Worm (Caenorhabditis elegans) whole organism, L1 larva: ENCODE data around the gene ZK154.5.

Experiments
- C04F5.9 ChIP-seq: sonication (generic microtip); optimal IDR thresholded peaks from 2 replicates; lab custom pipeline; 2016; ENCODE audit warnings: missing genetic modification characterization, missing compliant biosample characterization
- C16A3.4 ChIP-seq: fragments of 150-350 bp; optimal IDR thresholded peaks from 2 replicates; lab custom pipeline; 2014; ENCODE audit warnings: missing biosample characterization, missing genetic modification characterization
- C34B4.2 ChIP-seq: sonication (generic microtip); optimal IDR thresholded peaks from 2 replicates; lab custom pipeline; 2017; ENCODE audit warnings: mild to moderate bottlenecking, missing genetic modification characterization, missing compliant biosample characterization
- Y116A8C.19 ChIP-seq: sonication (generic microtip); optimal IDR thresholded peaks from 2 replicates; lab custom pipeline; 2016; ENCODE audit warnings: missing compliant biosample characterization, missing genetic modification characterization, borderline replicate concordance
- aha-1 ChIP-seq: fragments of 150-350 bp; optimal IDR thresholded peaks from 2 replicates; lab custom pipeline; 2014; ENCODE audit warnings: missing biosample characterization, missing genetic modification characterization
- alr-1 ChIP-seq: fragments of 200-800 bp; sonication (Bioruptor generic); optimal IDR thresholded peaks from 2 replicates; lab custom pipeline; 2018; ENCODE audit warnings: borderline replicate concordance, mild to moderate bottlenecking, missing genetic modification characterization, missing compliant biosample characterization
- aly-2 ChIP-seq: fragments of 150-350 bp; optimal IDR thresholded peaks from 2 replicates; lab custom pipeline; 2014; ENCODE audit warnings: missing biosample characterization, missing genetic modification characterization
- ama-1 ChIP-seq: fragments of 150-350 bp; optimal IDR thresholded peaks from 2 replicates; lab custom pipeline; 2014
- blmp-1 ChIP-seq: fragments of 150-350 bp; optimal IDR thresholded peaks from 2 replicates; lab custom pipeline; 2014; ENCODE audit warnings: missing biosample characterization, missing genetic modification characterization
- ceh-88 ChIP-seq: fragments of 200-800 bp; sonication (Bioruptor generic); IDR thresholded peaks from 2 replicates; pipeline ENCODE4 v1.3.6; 2022; ENCODE audit warnings: missing genetic modification characterization, missing compliant biosample characterization
- ceh-90 ChIP-seq: sonication (generic microtip); optimal IDR thresholded peaks from 2 replicates; lab custom pipeline; 2016; ENCODE audit warnings: missing genetic modification characterization, missing compliant biosample characterization
- ces-1 ChIP-seq: fragments of 150-350 bp; optimal IDR thresholded peaks from 2 replicates; lab custom pipeline; 2014; ENCODE audit warnings: missing biosample characterization, missing genetic modification reagents, missing genetic modification characterization
- dpl-1 ChIP-seq, 3 experiments: fragments of 150-350 bp in 2 of 3; sonication (generic microtip) in 1 of 3; optimal IDR thresholded peaks; 2 replicates each; lab custom pipeline; 2014 to 2017; ENCODE audit warnings: missing biosample characterization in 3 of 3, missing genetic modification characterization in 3 of 3, missing genetic modification reagents in 3 of 3
- dsc-1 ChIP-seq: sonication (generic microtip); optimal IDR thresholded peaks from 2 replicates; lab custom pipeline; 2016; ENCODE audit warnings: mild to moderate bottlenecking, missing genetic modification characterization, missing compliant biosample characterization
- efl-1 ChIP-seq, 4 experiments: fragments of 150-350 bp; optimal IDR thresholded peaks in 3 of 4; peaks in 1 of 4; 1 replicate in 1 of 4; 2 replicates in 3 of 4; lab custom pipeline; 2014; ENCODE audit warnings: missing biosample characterization in 2 of 4, missing genetic modification characterization in 2 of 4, missing genetic modification reagents in 2 of 4
- efl-3 ChIP-seq: fragments of 200-800 bp; sonication (Bioruptor generic); optimal IDR thresholded peaks from 2 replicates; lab custom pipeline; 2018; ENCODE audit warnings: mild to moderate bottlenecking, missing genetic modification characterization, missing compliant biosample characterization
- egl-13 ChIP-seq: sonication (generic microtip); optimal IDR thresholded peaks from 2 replicates; lab custom pipeline; 2016; ENCODE audit warnings: missing genotype, missing genetic modification reagents, missing genetic modification characterization, missing compliant biosample characterization
- elt-2 ChIP-seq: sonication (generic microtip); optimal IDR thresholded peaks from 2 replicates; lab custom pipeline; 2016; ENCODE audit warnings: missing genetic modification characterization, mild to moderate bottlenecking, inconsistent platforms, missing compliant biosample characterization, missing genetic modification reagents
- ets-5 ChIP-seq: fragments of 200-800 bp; sonication (Bioruptor generic); IDR thresholded peaks from 2 replicates; pipeline ENCODE4 v1.3.6; 2022; ENCODE audit warnings: missing genetic modification characterization, missing compliant biosample characterization
- fkh-10 ChIP-seq: sonication (generic microtip); optimal IDR thresholded peaks from 2 replicates; lab custom pipeline; 2017; ENCODE audit warnings: missing biosample characterization, missing genetic modification reagents, missing genetic modification characterization
- fkh-8 ChIP-seq: sonication (generic microtip); optimal IDR thresholded peaks from 2 replicates; lab custom pipeline; 2016; ENCODE audit warnings: mild to moderate bottlenecking, missing genetic modification characterization, missing compliant biosample characterization
- hlh-17 ChIP-seq: fragments of 200-800 bp; sonication (Bioruptor generic); optimal IDR thresholded peaks from 2 replicates; lab custom pipeline; 2018; ENCODE audit warnings: missing genetic modification characterization, mild to moderate bottlenecking, missing compliant biosample characterization, moderate library complexity, borderline replicate concordance
- hpl-2 ChIP-seq: fragments of 150-350 bp; optimal IDR thresholded peaks from 2 replicates; lab custom pipeline; 2014; ENCODE audit warnings: missing biosample characterization, missing genetic modification reagents, missing genetic modification characterization
- irx-1 ChIP-seq: sonication (generic microtip); optimal IDR thresholded peaks from 2 replicates; lab custom pipeline; 2016; ENCODE audit warnings: missing genetic modification characterization, missing compliant biosample characterization
- jun-1 ChIP-seq: fragments of 150-350 bp; optimal IDR thresholded peaks from 2 replicates; lab custom pipeline; 2014; ENCODE audit warnings: missing biosample characterization, missing genetic modification reagents, missing genetic modification characterization
- lin-15B ChIP-seq: fragments of 150-350 bp; sonication (generic microtip); optimal IDR thresholded peaks from 3 replicates; lab custom pipeline; 2014; ENCODE audit warnings: missing biosample characterization, missing genetic modification characterization
- lin-39 ChIP-seq: fragments of 150-350 bp; optimal IDR thresholded peaks from 2 replicates; lab custom pipeline; 2014; ENCODE audit warnings: missing biosample characterization, missing genetic modification reagents, missing genetic modification characterization
- lir-3 ChIP-seq: sonication (generic microtip); optimal IDR thresholded peaks from 2 replicates; lab custom pipeline; 2016; ENCODE audit warnings: mild to moderate bottlenecking, missing genetic modification characterization, moderate library complexity, missing compliant biosample characterization; ENCODE audit not compliant: poor library complexity
- lsy-2 ChIP-seq, 2 experiments: fragments of 150-350 bp; optimal IDR thresholded peaks; 2 replicates each; lab custom pipeline; 2014; ENCODE audit warnings: missing biosample characterization in 2 of 2, missing genetic modification characterization in 2 of 2
- mab-9 ChIP-seq: fragments of 200-800 bp; sonication (Bioruptor generic); IDR thresholded peaks from 2 replicates; pipeline ENCODE4 v1.3.6; 2022; ENCODE audit warnings: missing genetic modification reagents, missing genetic modification characterization, missing compliant biosample characterization
- mdl-1 ChIP-seq, 2 experiments: fragments of 150-350 bp; optimal IDR thresholded peaks; 2 replicates each; lab custom pipeline; 2014 to 2017; ENCODE audit warnings: missing biosample characterization in 2 of 2, missing genetic modification characterization in 2 of 2, inconsistent platforms in 1 of 2
- mef-2 ChIP-seq: fragments of 150-350 bp; optimal IDR thresholded peaks from 2 replicates; lab custom pipeline; 2014; ENCODE audit warnings: missing biosample characterization, missing genetic modification characterization
- nhr-11 ChIP-seq: fragments of 150-350 bp; optimal IDR thresholded peaks from 2 replicates; lab custom pipeline; 2014; ENCODE audit warnings: missing biosample characterization, missing genetic modification characterization
- nhr-12 ChIP-seq: sonication (generic microtip); optimal IDR thresholded peaks from 2 replicates; lab custom pipeline; 2017; ENCODE audit warnings: missing biosample characterization, missing genetic modification characterization
- nhr-19 ChIP-seq: fragments of 200-800 bp; sonication (Bioruptor generic); conservative IDR thresholded peaks from 2 replicates; pipeline ENCODE4 v1.3.6; 2022; ENCODE audit warnings: missing genetic modification characterization, missing compliant biosample characterization
- nhr-20 ChIP-seq: sonication (generic microtip); optimal IDR thresholded peaks from 2 replicates; lab custom pipeline; 2016; ENCODE audit warnings: mild to moderate bottlenecking, missing genetic modification characterization, missing compliant biosample characterization
- nhr-47 ChIP-seq: sonication (generic microtip); optimal IDR thresholded peaks from 2 replicates; lab custom pipeline; 2016; ENCODE audit warnings: mild to moderate bottlenecking, missing genetic modification characterization, moderate library complexity, missing compliant biosample characterization
- nhr-76 ChIP-seq: sonication (generic microtip); optimal IDR thresholded peaks from 2 replicates; lab custom pipeline; 2017; ENCODE audit warnings: missing biosample characterization, missing genetic modification characterization
- nhr-85 ChIP-seq: sonication (generic microtip); peaks from one replicate; lab custom pipeline; 2016; ENCODE audit warnings: missing genetic modification characterization, inconsistent platforms, missing compliant biosample characterization
- nhr-90 ChIP-seq: sonication (generic microtip); optimal IDR thresholded peaks from 2 replicates; lab custom pipeline; 2016; ENCODE audit warnings: mild to moderate bottlenecking, missing genetic modification characterization, missing compliant biosample characterization; ENCODE audit not compliant: poor library complexity
- pag-3 ChIP-seq: sonication (generic microtip); optimal IDR thresholded peaks from 2 replicates; lab custom pipeline; 2017; ENCODE audit warnings: missing genetic modification characterization, mild to moderate bottlenecking, missing compliant biosample characterization, antibody characterized with exemption, borderline replicate concordance; ENCODE audit not compliant: insufficient read depth
- pax-3 ChIP-seq: fragments of 200-800 bp; sonication (Bioruptor generic); optimal IDR thresholded peaks from 2 replicates; lab custom pipeline; 2018; ENCODE audit warnings: mild to moderate bottlenecking, missing genetic modification characterization, moderate library complexity, missing compliant biosample characterization
- snu-23 ChIP-seq: sonication (generic microtip); optimal IDR thresholded peaks from 2 replicates; lab custom pipeline; 2016; ENCODE audit warnings: missing genetic modification characterization, missing compliant biosample characterization
- sox-4 ChIP-seq: sonication (generic microtip); optimal IDR thresholded peaks from 2 replicates; lab custom pipeline; 2016; ENCODE audit warnings: missing genetic modification characterization, missing compliant biosample characterization
- sptf-1 ChIP-seq: fragments of 150-350 bp; optimal IDR thresholded peaks from 2 replicates; lab custom pipeline; 2014; ENCODE audit warnings: missing biosample characterization, missing genetic modification characterization
- sup-37 ChIP-seq: fragments of 200-800 bp; sonication (Bioruptor generic); optimal IDR thresholded peaks from 2 replicates; lab custom pipeline; 2018; ENCODE audit warnings: mild to moderate bottlenecking, missing genetic modification characterization, missing compliant biosample characterization
- tbx-2 ChIP-seq: sonication (generic microtip); optimal IDR thresholded peaks from 2 replicates; lab custom pipeline; 2016; ENCODE audit warnings: missing genetic modification characterization, missing compliant biosample characterization
- tlp-1 ChIP-seq: fragments of 150-350 bp; optimal IDR thresholded peaks from 2 replicates; lab custom pipeline; 2014; ENCODE audit warnings: missing biosample characterization, missing genetic modification characterization
- unc-130 ChIP-seq: fragments of 150-350 bp; optimal IDR thresholded peaks from 2 replicates; lab custom pipeline; 2017; ENCODE audit warnings: missing biosample characterization, missing genetic modification characterization, inconsistent platforms
- unc-86 ChIP-seq: sonication (generic microtip); optimal IDR thresholded peaks from 2 replicates; lab custom pipeline; 2016; ENCODE audit warnings: missing genetic modification characterization, missing compliant biosample characterization
- zip-4 ChIP-seq: fragments of 200-800 bp; sonication (Bioruptor generic); optimal IDR thresholded peaks from 2 replicates; lab custom pipeline; 2018; ENCODE audit warnings: mild to moderate bottlenecking, missing genetic modification characterization, moderate library complexity, missing compliant biosample characterization
- ztf-4 ChIP-seq: fragments of 150-350 bp; optimal IDR thresholded peaks from 2 replicates; lab custom pipeline; 2014; ENCODE audit warnings: missing biosample characterization, missing genetic modification characterization

ZK154.5 gene

ce11 chrX:7793377-7794041, 5.8 kb upstream of the ZK154.5 start, which contains the start of gene ZK154.6 (continued):
- TF ChIP-seq dsc-1 (tag; lab: Kevin White, UChicago) (peak; percentile 32), pax-3 (tag; lab: Kevin White, UChicago) (no peak), elt-2 (tag; lab: Kevin White, UChicago) (no peak), C34B4.2 (tag; lab: Kevin White, UChicago) (no peak), tlp-1 (tag; lab: Kevin White, UChicago) (no peak), mdl-1 (tag; optimal IDR thresholded peaks at IDR 0.05; lab: Kevin White, UChicago) (peak; percentile 14 to 90), hlh-17 (no peak), ztf-4 (tag; lab: Kevin White, UChicago) (no peak), zip-4 (peak; percentile 71), C04F5.9 (tag; lab: Kevin White, UChicago) (no peak), C16A3.4 (tag; lab: Kevin White, UChicago) (peak; percentile 5), nhr-76 (tag; lab: Kevin White, UChicago) (no peak), jun-1 (tag; lab: Kevin White, UChicago) (no peak), mab-9 (no peak), ama-1 (lab: Kevin White, UChicago) (no peak), mef-2 (tag; lab: Kevin White, UChicago) (no peak), aha-1 (tag; lab: Kevin White, UChicago) (no peak), dpl-1 (GFP tag; optimal IDR thresholded peaks at IDR 0.05; lab: Kevin White, UChicago) (no peak), aly-2 (tag; lab: Kevin White, UChicago) (no peak), ceh-88 (no peak), unc-86 (no peak), irx-1 (tag; lab: Kevin White, UChicago) (peak; percentile 51), unc-130 (no peak), lin-39 (tag; lab: Kevin White, UChicago) (no peak), sptf-1 (tag; lab: Kevin White, UChicago) (no peak), pag-3 (no peak), egl-13 (tag; lab: Kevin White, UChicago) (no peak), nhr-20 (tag; lab: Kevin White, UChicago) (peak; percentile 29), tbx-2 (tag; lab: Kevin White, UChicago) (peak; percentile 52), nhr-11 (no peak), blmp-1 (tag; lab: Kevin White, UChicago) (peak; percentile 100), nhr-47 (tag; lab: Kevin White, UChicago) (peak; percentile 52), lin-15B (tag; lab: Kevin White, UChicago) (no peak), efl-3 (no peak), fkh-8 (tag; lab: Kevin White, UChicago) (no peak), nhr-19 (0 out of 2 replicates have a peak, but pooled peaks have one; percentile 27), fkh-10 (GFP tag; lab: Kevin White, UChicago) (no peak), snu-23 (GFP tag; lab: Kevin White, UChicago) (peak; percentile 61), sox-4 (no peak), ceh-90 (no peak), alr-1 (no peak), nhr-12 (tag; lab: Kevin White, UChicago) (no peak), hpl-2 (GFP tag; lab: Kevin White, UChicago) (no peak), ces-1 (GFP tag; lab: Kevin White, UChicago) (no peak), nhr-85 (tag; lab: Kevin White, UChicago) (peak; percentile 77), ets-5 (GFP tag; lab: Robert Waterston, UW) (no peak), lir-3 (tag; lab: Kevin White, UChicago) (no peak), lsy-2 (tag; optimal IDR thresholded peaks at IDR 0.05; lab: Kevin White, UChicago) (peak in 1 of 2 experiments; percentile 37), efl-1 (optimal IDR thresholded peaks at IDR 0.05; lab: Kevin White, UChicago) (peak in 1 of 2 experiments; percentile 18), efl-1 (GFP tag; optimal IDR thresholded peaks at IDR 0.05 in 1 of 2; lab: Kevin White, UChicago) (peak; percentile 26 to 82), nhr-90 (tag; lab: Kevin White, UChicago) (peak; percentile 21), Y116A8C.19 (tag; lab: Kevin White, UChicago) (no peak), sup-37 (GFP tag; lab: Kevin White, UChicago) (no peak)
